Fruit fly (Drosophila melanogaster) ovary, adult (tissue): Measurements from ENCODE around the gene CG10919.
A peak's percentile ranks its signal among the peaks of the same experiment; 100 is the strongest.

ENCODE experiments used
- CG17801 ChIP-seq: fragments of 200-800 bp; optimal IDR thresholded peaks from 2 replicates; lab custom pipeline; 2019; ENCODE audit warnings: missing biosample characterization, mild to moderate bottlenecking, missing genetic modification characterization, moderate library complexity; ENCODE audit not compliant: partially characterized antibody

Gene CG10919

dm6 chr3R:7793855-7794254 is 35.9 kb downstream of the CG10919 start, which contains the start of gene CG2641:
TSS of gene CG2641 (plus strand) at chr3R:7794069.
- TF ChIP-seq CG17801 = peak; percentile 87

- no peak for TF ChIP-seq CG17801
These were observed 40.6 kb downstream of the CG10919 start, which contains the start of gene CG18744 for dm6 chr3R:7798525-7798924. TSS of gene CG18744 (minus strand) at chr3R:7798771.

dm6 chr3R:7802693-7803092 is 44.8 kb downstream of the CG10919 start, which contains the start of gene CG3014:
TSS of gene CG3014 (minus strand) at chr3R:7802793.
- TF ChIP-seq CG17801 = no peak

- no peak for TF ChIP-seq CG17801
These were observed 46.4 kb downstream of the CG10919 start, which contains the start of gene CG18268 for dm6 chr3R:7804332-7804731. TSS of gene CG18268 (minus strand) at chr3R:7804432.
